Fruit fly (Drosophila melanogaster) whole organism, wandering third instar larva: ENCODE results near the gene tipE.

Source experiments
- Abd-B ChIP-seq: fragments of >200 bp; optimal IDR thresholded peaks from 2 replicates; lab custom pipeline; 2017; ENCODE audit warnings: missing biosample characterization, missing genetic modification characterization
- CG9705 ChIP-seq: fragments of 200-800 bp; sonication (Bioruptor generic); optimal IDR thresholded peaks from 2 replicates; lab custom pipeline; 2018; ENCODE audit warnings: missing biosample characterization, mild to moderate bottlenecking, missing genetic modification characterization
- Dfd ChIP-seq: fragments of >200 bp; optimal IDR thresholded peaks from 2 replicates; lab custom pipeline; 2017; ENCODE audit warnings: missing biosample characterization, missing genetic modification characterization
- HLH106 ChIP-seq: fragments of 200-800 bp; optimal IDR thresholded peaks from 3 replicates; lab custom pipeline; 2019; ENCODE audit warnings: missing biosample characterization, mild to moderate bottlenecking, missing genetic modification characterization, moderate library complexity
- Hr83 ChIP-seq: fragments of 200-300 bp; sonication (Bioruptor generic); optimal IDR thresholded peaks from 2 replicates; lab custom pipeline; 2016; ENCODE audit warnings: missing biosample characterization, mild to moderate bottlenecking, missing genetic modification characterization, moderate library complexity; ENCODE audit not compliant: poor library complexity, severe bottlenecking
- Myc ChIP-seq: fragments of >200 bp; optimal IDR thresholded peaks from 2 replicates; lab custom pipeline; 2017
- Vsx2 ChIP-seq: fragments of 200-300, 225-300 bp; sonication (Bioruptor generic); optimal IDR thresholded peaks from 2 replicates; lab custom pipeline; 2018; ENCODE audit warnings: missing biosample characterization, missing genetic modification characterization; ENCODE audit not compliant: partially characterized antibody
- brk ChIP-seq: fragments of 200-800 bp; sonication (Bioruptor generic); optimal IDR thresholded peaks from 2 replicates; lab custom pipeline; 2016; ENCODE audit warnings: missing biosample characterization, mild to moderate bottlenecking, missing genetic modification characterization
- ey ChIP-seq: fragments of 200-800 bp; sonication (Bioruptor generic); optimal IDR thresholded peaks from 2 replicates; lab custom pipeline; 2016; ENCODE audit warnings: missing biosample characterization, missing genetic modification characterization
- fru ChIP-seq: fragments of 200-800 bp; sonication (Bioruptor generic); optimal IDR thresholded peaks from 3 replicates; lab custom pipeline; 2016; ENCODE audit warnings: missing biosample characterization, mild to moderate bottlenecking, missing genetic modification characterization
- lola ChIP-seq: fragments of >200 bp; optimal IDR thresholded peaks from 2 replicates; lab custom pipeline; 2017; ENCODE audit warnings: missing biosample characterization, missing genetic modification characterization
- pan ChIP-seq: fragments of >200 bp; optimal IDR thresholded peaks from 2 replicates; lab custom pipeline; 2017
- psq ChIP-seq: fragments of 200-800 bp; sonication (Bioruptor generic); optimal IDR thresholded peaks from 3 replicates; lab custom pipeline; 2017; ENCODE audit warnings: missing biosample characterization, mild to moderate bottlenecking, missing genetic modification characterization, moderate library complexity

- TF ChIP-seq fru (GFP tag; lab: Kevin White, UChicago) (no peak), HLH106 (tag; lab: Kevin White, UChicago) (no peak), brk (GFP tag; lab: Kevin White, UChicago) (no peak), Hr83 (GFP tag; lab: Kevin White, UChicago) (no peak), psq (no peak), pan (no peak), Myc (no peak), ey (GFP tag; lab: Kevin White, UChicago) (no peak), Dfd (GFP tag; lab: Kevin White, UChicago) (no peak), Abd-B (GFP tag; lab: Kevin White, UChicago) (no peak), Vsx2 (no peak), CG9705 (GFP tag; lab: Kevin White, UChicago) (no peak), lola (GFP tag; lab: Kevin White, UChicago) (no peak)
Observed at dm6 chr3L:4177981-4178562, 10.2 kb upstream of the tipE start, which contains the start of gene Teh4.
